Fruit fly (Drosophila melanogaster) whole organism, adult: ENCODE measurements around the gene Strump.

Source experiments
- CG11617 ChIP-seq: fragments of 200-800 bp; sonication (Bioruptor generic); optimal IDR thresholded peaks from 2 replicates; lab custom pipeline; 2017; ENCODE audit warnings: mild to moderate bottlenecking, missing biosample characterization, missing genetic modification reagents, missing genetic modification characterization
- CG12768 ChIP-seq: fragments of 200-800 bp; sonication (Bioruptor generic); optimal IDR thresholded peaks from 2 replicates; lab custom pipeline; 2017; ENCODE audit warnings: missing biosample characterization, missing genetic modification characterization, mild to moderate bottlenecking, moderate library complexity, missing genetic modification reagents
- CG14711 ChIP-seq: fragments of 200-800 bp; sonication (Bioruptor generic); optimal IDR thresholded peaks from 2 replicates; lab custom pipeline; 2018; ENCODE audit warnings: missing biosample characterization, mild to moderate bottlenecking, missing genetic modification characterization, moderate library complexity
- CG1620 ChIP-seq: fragments of 200-800 bp; sonication (Bioruptor generic); optimal IDR thresholded peaks from 2 replicates; lab custom pipeline; 2016; ENCODE audit warnings: missing biosample characterization, missing genetic modification characterization
- CG33017 ChIP-seq: fragments of 200-800 bp; sonication (Bioruptor generic); optimal IDR thresholded peaks from 2 replicates; lab custom pipeline; 2018; ENCODE audit warnings: missing biosample characterization, mild to moderate bottlenecking, missing genetic modification characterization, moderate library complexity
- CG5204 ChIP-seq: fragments of 200-800 bp; sonication (Bioruptor generic); optimal IDR thresholded peaks from 2 replicates; lab custom pipeline; 2016; ENCODE audit warnings: missing biosample characterization, missing genetic modification characterization
- CG7045 ChIP-seq: fragments of 200-800 bp; sonication (Bioruptor generic); optimal IDR thresholded peaks from 2 replicates; lab custom pipeline; 2017; ENCODE audit warnings: missing biosample characterization, mild to moderate bottlenecking, missing genetic modification characterization
- CG7101 ChIP-seq: fragments of 200-800 bp; sonication (Bioruptor generic); optimal IDR thresholded peaks from 2 replicates; lab custom pipeline; 2018; ENCODE audit warnings: missing biosample characterization, mild to moderate bottlenecking, missing genetic modification characterization, moderate library complexity
- Clk ChIP-seq: fragments of 200-800 bp; sonication (Bioruptor generic); optimal IDR thresholded peaks from 2 replicates; lab custom pipeline; 2017; ENCODE audit warnings: missing biosample characterization, missing genetic modification characterization
- Crg-1 ChIP-seq: fragments of 200-800 bp; sonication (Bioruptor generic); optimal IDR thresholded peaks from 2 replicates; lab custom pipeline; 2016; ENCODE audit warnings: missing biosample characterization, missing genetic modification characterization
- Hr96 ChIP-seq: fragments of 200-800 bp; sonication (Bioruptor generic); optimal IDR thresholded peaks from 2 replicates; lab custom pipeline; 2016; ENCODE audit warnings: missing biosample characterization, missing genetic modification characterization
- Mnt ChIP-seq: fragments of 200-800 bp; sonication (Bioruptor generic); optimal IDR thresholded peaks from 2 replicates; lab custom pipeline; 2016; ENCODE audit warnings: missing biosample characterization, mild to moderate bottlenecking, missing genetic modification characterization
- bab1 ChIP-seq: fragments of 200-800 bp; sonication (Bioruptor generic); optimal IDR thresholded peaks from 3 replicates; lab custom pipeline; 2019; ENCODE audit warnings: missing biosample characterization, mild to moderate bottlenecking, missing genetic modification characterization, moderate library complexity
- cic ChIP-seq: fragments of 200-800 bp; sonication (Bioruptor generic); optimal IDR thresholded peaks from 2 replicates; lab custom pipeline; 2017; ENCODE audit warnings: missing biosample characterization, mild to moderate bottlenecking, missing genetic modification characterization, moderate library complexity
- cnc ChIP-seq, 2 experiments: fragments of >200 bp; optimal IDR thresholded peaks; 2 replicates each; lab custom pipeline; 2017
- kay ChIP-seq: fragments of 200-800 bp; sonication (Bioruptor generic); peaks from one replicate; lab custom pipeline; 2016; ENCODE audit warnings: missing biosample characterization, missing genetic modification characterization, borderline replicate concordance
- ovo ChIP-seq: fragments of 200-800 bp; sonication (Bioruptor generic); optimal IDR thresholded peaks from 2 replicates; lab custom pipeline; 2016; ENCODE audit warnings: missing biosample characterization, missing genetic modification characterization
- pad ChIP-seq: fragments of 200-800 bp; sonication (Bioruptor generic); optimal IDR thresholded peaks from 3 replicates; lab custom pipeline; 2017; ENCODE audit warnings: missing biosample characterization, missing genetic modification characterization, mild to moderate bottlenecking, moderate library complexity, missing genetic modification reagents
- tj ChIP-seq: fragments of 200-800 bp; sonication (Bioruptor generic); optimal IDR thresholded peaks from 3 replicates; lab custom pipeline; 2017; ENCODE audit warnings: missing biosample characterization, mild to moderate bottlenecking, missing genetic modification characterization, moderate library complexity
- toe ChIP-seq: fragments of 200-800 bp; sonication (Bioruptor generic); optimal IDR thresholded peaks from 2 replicates; lab custom pipeline; 2016; ENCODE audit warnings: missing biosample characterization, missing genetic modification characterization

Gene Strump

dm6 chr3L:16159161-16160072, 37.6 kb downstream of the Strump start:
- TF ChIP-seq bab1 (GFP tag; lab: Kevin White, UChicago) (no peak), CG12768 (GFP tag; lab: Kevin White, UChicago) (peak; percentile 48), kay (GFP tag; lab: Kevin White, UChicago) (peak; percentile 94), cic (GFP tag; lab: Kevin White, UChicago) (peak; percentile 19), toe (GFP tag; lab: Kevin White, UChicago) (no peak)

- no peak for TF ChIP-seq CG11617 (GFP tag; lab: Kevin White, UChicago)
- TF ChIP-seq CG5204 (GFP tag; lab: Kevin White, UChicago): peak; percentile 27
- TF ChIP-seq CG14711 (tag; lab: Kevin White, UChicago): peak; percentile 9
Observed at dm6 chr3L:16160073-16160398, 38.2 kb downstream of the Strump start.

- no peak for TF ChIP-seq Mnt (GFP tag; lab: Kevin White, UChicago)
- TF ChIP-seq CG11617 (GFP tag; lab: Kevin White, UChicago): no peak
- TF ChIP-seq CG14711 (tag; lab: Kevin White, UChicago): peak; percentile 33
- TF ChIP-seq ovo: peak; percentile 6
- TF ChIP-seq CG7101 (tag; lab: Kevin White, UChicago): no peak
- no peak for TF ChIP-seq cic (GFP tag; lab: Kevin White, UChicago)
- peak; percentile 72 for TF ChIP-seq kay (GFP tag; lab: Kevin White, UChicago)
- no peak for TF ChIP-seq CG33017 (tag; lab: Kevin White, UChicago)
- TF ChIP-seq CG1620 (GFP tag; lab: Kevin White, UChicago): no peak
- TF ChIP-seq cnc (optimal IDR thresholded peaks at IDR 0.05; lab: Kevin White, UChicago): no peak
- TF ChIP-seq bab1 (GFP tag; lab: Kevin White, UChicago): no peak
- TF ChIP-seq toe (GFP tag; lab: Kevin White, UChicago): peak; percentile 34
- no peak for TF ChIP-seq tj (GFP tag; lab: Kevin White, UChicago)
- no peak for TF ChIP-seq Crg-1 (GFP tag; lab: Kevin White, UChicago)
- peak; percentile 49 for TF ChIP-seq Hr96 (GFP tag; lab: Kevin White, UChicago)
- no peak for TF ChIP-seq Clk (GFP tag; lab: Kevin White, UChicago)
- no peak for TF ChIP-seq pad (GFP tag; lab: Kevin White, UChicago)
- TF ChIP-seq CG5204 (GFP tag; lab: Kevin White, UChicago): peak; percentile 56
- peak; percentile 57 for TF ChIP-seq CG7045 (GFP tag; lab: Kevin White, UChicago)
- TF ChIP-seq CG12768 (GFP tag; lab: Kevin White, UChicago): no peak
Observed at dm6 chr3L:16160420-16161069, 38.7 kb downstream of the Strump start.

dm6 chr3L:16161131-16161530, 39.3 kb downstream of the Strump start:
- TF ChIP-seq CG7045 (GFP tag; lab: Kevin White, UChicago) (no peak), kay (GFP tag; lab: Kevin White, UChicago) (no peak), cnc (optimal IDR thresholded peaks at IDR 0.05; lab: Kevin White, UChicago) (peak; percentile 42 to 67), bab1 (GFP tag; lab: Kevin White, UChicago) (no peak)

dm6 chr3L:16161847-16162556, 40.2 kb downstream of the Strump start:
- TF ChIP-seq Clk (GFP tag; lab: Kevin White, UChicago) (no peak), CG7045 (GFP tag; lab: Kevin White, UChicago) (peak; percentile 57), ovo (no peak), kay (GFP tag; lab: Kevin White, UChicago) (no peak), pad (GFP tag; lab: Kevin White, UChicago) (peak; percentile 9), CG14711 (tag; lab: Kevin White, UChicago) (peak; percentile 20), tj (GFP tag; lab: Kevin White, UChicago) (peak; percentile 3), CG1620 (GFP tag; lab: Kevin White, UChicago) (no peak), Mnt (GFP tag; lab: Kevin White, UChicago) (no peak), CG11617 (GFP tag; lab: Kevin White, UChicago) (peak; percentile 11), bab1 (GFP tag; lab: Kevin White, UChicago) (no peak), cic (GFP tag; lab: Kevin White, UChicago) (no peak), Crg-1 (GFP tag; lab: Kevin White, UChicago) (no peak), cnc (optimal IDR thresholded peaks at IDR 0.05; lab: Kevin White, UChicago) (no peak), toe (GFP tag; lab: Kevin White, UChicago) (no peak), CG33017 (tag; lab: Kevin White, UChicago) (peak; percentile 27), CG5204 (GFP tag; lab: Kevin White, UChicago) (peak; percentile 28), CG7101 (tag; lab: Kevin White, UChicago) (no peak), CG12768 (GFP tag; lab: Kevin White, UChicago) (peak; percentile 59), Hr96 (GFP tag; lab: Kevin White, UChicago) (peak; percentile 44)
